Fruit fly (Drosophila melanogaster): ENCODE results near the gene mRpL39.

dm6 chr3L:14974513-14974912 is 25.0 kb downstream of the mRpL39 start, which contains the start of gene Ocho:
- TF ChIP-seq CG8478 (optimal IDR thresholded peaks at IDR 0.05): no peak
- TF ChIP-seq psq (optimal IDR thresholded peaks at IDR 0.05): no peak
- TF ChIP-seq pan (optimal IDR thresholded peaks at IDR 0.05): no peak
- TF ChIP-seq usp (GFP tag; optimal IDR thresholded peaks at IDR 0.05): no peak
- no peak for TF ChIP-seq EcR (GFP tag; optimal IDR thresholded peaks at IDR 0.05)
- TF ChIP-seq Dll (optimal IDR thresholded peaks at IDR 0.05): no peak
